Worm (Caenorhabditis elegans) whole organism, young adult: ENCODE measurements around the gene btb-16.
A peak's percentile ranks its signal among the peaks of the same experiment; 100 is the strongest.

Source experiments
- B0035.1 ChIP-seq: sonication (generic microtip); optimal IDR thresholded peaks from 2 replicates; lab custom pipeline; 2016; ENCODE audit warnings: missing genetic modification characterization, mild to moderate bottlenecking, missing compliant biosample characterization, missing genotype, missing genetic modification reagents
- C17E4.6 ChIP-seq: fragments of 200-800 bp; sonication (Bioruptor generic); IDR thresholded peaks from 2 replicates; pipeline ENCODE4 v1.3.6; 2022; ENCODE audit warnings: missing genetic modification reagents, missing genetic modification characterization, missing compliant biosample characterization
- F10E7.11 ChIP-seq: sonication (generic microtip); optimal IDR thresholded peaks from 2 replicates; lab custom pipeline; 2017; ENCODE audit warnings: mild to moderate bottlenecking, missing genetic modification characterization, moderate library complexity, missing compliant biosample characterization
- F33H1.4 ChIP-seq: fragments of 200-800 bp; sonication (Bioruptor generic); IDR thresholded peaks from 2 replicates; pipeline ENCODE4 v1.3.6; 2022; ENCODE audit warnings: missing genetic modification reagents, missing genetic modification characterization, missing compliant biosample characterization
- F52B5.7 ChIP-seq: sonication (generic microtip); optimal IDR thresholded peaks from 2 replicates; lab custom pipeline; 2016; ENCODE audit warnings: mild to moderate bottlenecking, missing genetic modification characterization, missing compliant biosample characterization
- F57C9.4 ChIP-seq: sonication (generic microtip); optimal IDR thresholded peaks from 2 replicates; lab custom pipeline; 2017; ENCODE audit warnings: mild to moderate bottlenecking, missing genetic modification characterization, missing compliant biosample characterization
- K12H6.12 ChIP-seq: fragments of 200-800 bp; sonication (Bioruptor generic); optimal IDR thresholded peaks from 2 replicates; lab custom pipeline; 2018; ENCODE audit warnings: mild to moderate bottlenecking, missing genetic modification characterization, missing compliant biosample characterization
- Y56A3A.18 ChIP-seq: fragments of 200-800 bp; sonication (Bioruptor generic); IDR thresholded peaks from 2 replicates; pipeline ENCODE4 v1.3.6; 2022; ENCODE audit warnings: missing genetic modification reagents, missing genetic modification characterization, missing compliant biosample characterization
- Y95B8A.8 ChIP-seq: fragments of 200-800 bp; sonication (Bioruptor generic); IDR thresholded peaks from 2 replicates; pipeline ENCODE4 v1.3.6; 2022; ENCODE audit warnings: missing genetic modification reagents, missing genetic modification characterization, missing compliant biosample characterization
- atf-7 ChIP-seq: sonication (generic microtip); optimal IDR thresholded peaks from 2 replicates; lab custom pipeline; 2017; ENCODE audit warnings: mild to moderate bottlenecking, missing genetic modification characterization, missing compliant biosample characterization
- athp-1 ChIP-seq: sonication (generic microtip); optimal IDR thresholded peaks from 2 replicates; lab custom pipeline; 2017; ENCODE audit warnings: mild to moderate bottlenecking, missing genetic modification characterization, missing compliant biosample characterization
- bed-1 ChIP-seq: fragments of 200-800 bp; sonication (Bioruptor generic); IDR thresholded peaks from 2 replicates; pipeline ENCODE4 v1.3.6; 2022; ENCODE audit warnings: missing genetic modification reagents, missing genetic modification characterization, missing compliant biosample characterization
- ccch-3 ChIP-seq: fragments of 200-800 bp; sonication (Bioruptor generic); optimal IDR thresholded peaks from 2 replicates; lab custom pipeline; 2018; ENCODE audit warnings: mild to moderate bottlenecking, missing genetic modification characterization, missing compliant biosample characterization
- cebp-2 ChIP-seq: fragments of 200-800 bp; sonication (Bioruptor generic); IDR thresholded peaks from 2 replicates; pipeline ENCODE4 v1.3.6; 2022; ENCODE audit warnings: missing genetic modification characterization, missing compliant biosample characterization
- ceh-58 ChIP-seq: fragments of 200-800 bp; sonication (Bioruptor generic); IDR thresholded peaks from 2 replicates; pipeline ENCODE4 v1.3.6; 2022; ENCODE audit warnings: missing genetic modification characterization, missing compliant biosample characterization
- ceh-91 ChIP-seq: fragments of 200-800 bp; sonication (Bioruptor generic); IDR thresholded peaks from 2 replicates; pipeline ENCODE4 v1.3.6; 2022; ENCODE audit warnings: missing genetic modification reagents, missing genetic modification characterization, missing compliant biosample characterization
- egrh-3 ChIP-seq: fragments of 200-800 bp; sonication (Bioruptor generic); IDR thresholded peaks from 2 replicates; pipeline ENCODE4 v1.3.6; 2022; ENCODE audit warnings: missing genetic modification reagents, missing genetic modification characterization, missing compliant biosample characterization
- fkh-3 ChIP-seq: sonication (generic microtip); optimal IDR thresholded peaks from 2 replicates; lab custom pipeline; 2016; ENCODE audit warnings: mild to moderate bottlenecking, missing genetic modification characterization, missing compliant biosample characterization
- hlh-26 ChIP-seq: fragments of 200-800 bp; sonication (Bioruptor generic); conservative IDR thresholded peaks from 2 replicates; pipeline ENCODE4 v1.3.6; 2022; ENCODE audit warnings: missing genetic modification reagents, missing genetic modification characterization, missing compliant biosample characterization
- hrde-1 ChIP-seq: sonication (generic microtip); optimal IDR thresholded peaks from 2 replicates; lab custom pipeline; 2016; ENCODE audit warnings: missing genetic modification characterization, mild to moderate bottlenecking, missing compliant biosample characterization, moderate library complexity, missing genotype, missing genetic modification reagents, borderline replicate concordance
- let-526 ChIP-seq: fragments of 200-800 bp; sonication (Bioruptor generic); IDR thresholded peaks from 2 replicates; pipeline ENCODE4 v1.3.6; 2022; ENCODE audit warnings: missing genetic modification reagents, missing genetic modification characterization, missing compliant biosample characterization
- lin-54 ChIP-seq: fragments of 200-800 bp; sonication (Bioruptor generic); optimal IDR thresholded peaks from 2 replicates; lab custom pipeline; 2018; ENCODE audit warnings: mild to moderate bottlenecking, missing genetic modification characterization, missing compliant biosample characterization
- lir-1 ChIP-seq: fragments of 200-800 bp; sonication (Bioruptor generic); conservative IDR thresholded peaks from 2 replicates; pipeline ENCODE4 v1.3.6; 2022; ENCODE audit warnings: missing genetic modification reagents, missing genetic modification characterization, missing compliant biosample characterization
- mel-28 ChIP-seq: sonication (generic microtip); optimal IDR thresholded peaks from 2 replicates; lab custom pipeline; 2016; ENCODE audit warnings: borderline replicate concordance, mild to moderate bottlenecking, missing genetic modification characterization, missing compliant biosample characterization
- nfya-1 ChIP-seq: sonication (generic microtip); optimal IDR thresholded peaks from 2 replicates; lab custom pipeline; 2017; ENCODE audit warnings: antibody characterized with exemption, missing compliant biosample characterization, missing genetic modification characterization, borderline replicate concordance; ENCODE audit not compliant: insufficient read depth
- nhr-27 ChIP-seq: fragments of 200-800 bp; sonication (Bioruptor generic); optimal IDR thresholded peaks from 2 replicates; lab custom pipeline; 2018; ENCODE audit warnings: mild to moderate bottlenecking, missing genetic modification characterization, moderate library complexity, missing compliant biosample characterization
- nhr-90 ChIP-seq: sonication (generic microtip); optimal IDR thresholded peaks from 2 replicates; lab custom pipeline; 2016; ENCODE audit warnings: missing genotype, mild to moderate bottlenecking, missing genetic modification characterization, missing compliant biosample characterization
- pha-4 ChIP-seq: fragments of 150-350 bp; sonication (generic microtip); optimal IDR thresholded peaks from 2 replicates; lab custom pipeline; 2014; ENCODE audit warnings: missing biosample characterization, missing genetic modification reagents, missing genetic modification characterization
- rec-8 ChIP-seq, 2 experiments: sonication (generic microtip); optimal IDR thresholded peaks; 2 replicates each; lab custom pipeline; 2016; ENCODE audit warnings: mild to moderate bottlenecking in 2 of 2, missing genetic modification characterization in 2 of 2, missing genetic modification reagents in 2 of 2, missing genotype in 2 of 2, missing biosample characterization in 1 of 2, missing compliant biosample characterization in 1 of 2, moderate library complexity in 1 of 2
- repo-1 ChIP-seq: sonication (generic microtip); optimal IDR thresholded peaks from 2 replicates; lab custom pipeline; 2017; ENCODE audit warnings: mild to moderate bottlenecking, missing genetic modification characterization, missing compliant biosample characterization
- rpc-1 ChIP-seq, 2 experiments: fragments of 150-350 bp in 1 of 2; sonication (generic microtip) in 1 of 2; optimal IDR thresholded peaks; 2 replicates each; lab custom pipeline; 2014 to 2018; ENCODE audit warnings: missing biosample characterization in 1 of 2, missing genetic modification characterization in 1 of 2, missing genetic modification reagents in 1 of 2, missing genotype in 1 of 2
- sea-2 ChIP-seq: fragments of 200-800 bp; sonication (Bioruptor generic); IDR thresholded peaks from 2 replicates; pipeline ENCODE4 v1.3.6; 2022; ENCODE audit warnings: missing genetic modification characterization, missing compliant biosample characterization
- snpc-3.4 ChIP-seq: sonication (generic microtip); optimal IDR thresholded peaks from 2 replicates; lab custom pipeline; 2017; ENCODE audit warnings: missing genetic modification characterization, mild to moderate bottlenecking, missing compliant biosample characterization, antibody characterized with exemption, moderate library complexity, missing genotype, missing genetic modification reagents
- snpc-4 ChIP-seq, 5 experiments: fragments of 150-350 bp in 1 of 5; sonication (generic microtip) in 4 of 5; optimal IDR thresholded peaks; 2 replicates each; lab custom pipeline; 2014 to 2018; ENCODE audit warnings: missing genetic modification characterization in 5 of 5, missing biosample characterization in 3 of 5, antibody characterized with exemption in 2 of 5, mild to moderate bottlenecking in 2 of 5, missing compliant biosample characterization in 2 of 5, missing genotype in 2 of 5, moderate library complexity in 2 of 5, missing genetic modification reagents in 1 of 5
- tbp1 ChIP-seq: fragments of 200-800 bp; sonication (Bioruptor generic); optimal IDR thresholded peaks from 2 replicates; lab custom pipeline; 2018; ENCODE audit warnings: mild to moderate bottlenecking, missing genetic modification characterization, missing compliant biosample characterization
- tbx-9 ChIP-seq: sonication (generic microtip); optimal IDR thresholded peaks from 2 replicates; lab custom pipeline; 2016; ENCODE audit warnings: borderline replicate concordance, missing genetic modification characterization, inconsistent platforms, missing compliant biosample characterization
- zfh-2 ChIP-seq: fragments of 200-800 bp; sonication (Bioruptor generic); conservative IDR thresholded peaks from 2 replicates; pipeline ENCODE4 v1.3.6; 2022; ENCODE audit warnings: missing genetic modification reagents, missing genetic modification characterization, missing compliant biosample characterization
- ztf-26 ChIP-seq: sonication (generic microtip); optimal IDR thresholded peaks from 2 replicates; lab custom pipeline; 2017; ENCODE audit warnings: missing genetic modification characterization, missing compliant biosample characterization
- ztf-3 ChIP-seq: fragments of 200-800 bp; sonication (Bioruptor generic); optimal IDR thresholded peaks from 2 replicates; lab custom pipeline; 2018; ENCODE audit warnings: mild to moderate bottlenecking, missing genetic modification characterization, missing compliant biosample characterization

The btb-16 gene

DNA sequence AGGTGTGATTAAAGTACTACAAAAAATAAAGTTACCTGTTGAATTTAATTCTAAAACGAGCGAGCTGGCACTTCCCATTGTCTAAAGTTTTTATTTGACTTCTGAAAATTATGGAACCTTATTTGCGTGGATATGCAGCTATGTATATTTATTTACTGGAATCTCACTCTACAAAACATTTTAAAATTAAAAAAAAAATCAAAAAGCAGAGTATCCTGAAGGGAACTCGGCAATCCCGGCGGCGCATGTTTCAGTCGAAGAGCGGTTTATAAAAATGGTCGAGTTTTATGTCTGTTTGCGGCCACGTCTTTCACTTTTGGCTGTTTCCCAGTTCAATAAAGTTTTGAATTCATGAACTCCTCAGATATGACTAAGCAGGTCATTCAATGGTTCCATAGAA lies 40.4 kb downstream of the btb-16 start, which contains the start of gene F14D2.19:
F14D2.19 (minus strand) TSS at position 101 of the 400 bp plus-strand sequence.
- TF ChIP-seq repo-1 (tag; lab: Kevin White, UChicago), result no peak
- no peak for TF ChIP-seq snpc-3.4 (tag; lab: Kevin White, UChicago)
- no peak for TF ChIP-seq atf-7
- TF ChIP-seq hlh-26, result no peak
- TF ChIP-seq hrde-1 (tag; lab: Kevin White, UChicago), result no peak

DNA sequence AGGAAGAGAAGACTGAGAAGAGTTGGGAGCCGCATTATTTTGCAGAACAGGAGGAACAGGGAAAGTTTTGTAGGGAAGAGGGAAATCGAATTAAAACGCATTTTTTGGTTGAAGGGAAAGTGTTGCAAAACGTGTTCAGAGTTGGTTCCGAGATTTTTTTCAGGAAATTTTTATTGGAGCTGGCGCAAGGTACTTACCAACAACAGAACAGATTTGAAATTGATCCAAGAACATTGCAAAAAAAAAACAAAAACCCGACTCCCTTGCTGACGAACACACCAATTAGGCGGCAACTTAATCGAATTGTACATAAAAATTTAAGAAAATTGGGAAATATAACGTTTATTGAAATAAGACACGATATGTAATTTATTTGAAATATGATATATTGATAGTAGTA lies 41.9 kb downstream of the btb-16 start, which contains the start of gene F14D2.7:
F14D2.7 (minus strand) TSS at position 101 of the 400 bp plus-strand sequence.
- TF ChIP-seq athp-1, result no peak
- TF ChIP-seq K12H6.12, result no peak
- TF ChIP-seq rec-8 (tag; optimal IDR thresholded peaks at IDR 0.05; lab: Kevin White, UChicago), result no peak
- no peak for TF ChIP-seq tbp1 (GFP tag; lab: Kevin White, UChicago)
- no peak for TF ChIP-seq pha-4 (tag; lab: Kevin White, UChicago)
- TF ChIP-seq ceh-58 (GFP tag; lab: Robert Waterston, UW), result no peak
- TF ChIP-seq bed-1, result no peak
- TF ChIP-seq F33H1.4, result no peak
- TF ChIP-seq nhr-90, result no peak
- TF ChIP-seq ztf-3, result no peak
- TF ChIP-seq nhr-27 (tag; lab: Kevin White, UChicago), result no peak

DNA sequence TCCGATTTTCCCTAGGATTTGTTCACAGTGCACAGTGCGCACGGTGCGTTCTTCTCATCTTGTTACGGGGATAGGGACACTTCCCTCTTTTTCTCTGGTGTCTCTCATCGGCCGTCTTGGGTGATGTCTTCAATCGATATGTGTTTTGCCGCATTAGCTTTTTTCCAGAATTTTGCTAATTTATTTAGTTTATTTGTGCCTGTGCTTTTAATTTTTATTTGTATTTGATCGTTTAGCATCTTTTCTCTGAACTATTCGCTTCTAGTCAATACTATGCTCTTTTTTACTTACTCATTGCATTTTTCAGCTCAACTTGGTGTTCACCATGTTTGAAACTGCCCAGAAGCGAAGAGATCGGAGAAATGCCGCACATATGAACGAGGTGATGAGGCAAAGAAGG lies 43.6 kb downstream of the btb-16 start, which contains the start of gene F14D2.5:
F14D2.5 (plus strand) TSS at position 301 of the 400 bp plus-strand sequence.
- TF ChIP-seq ceh-91 (GFP tag; lab: Robert Waterston, UW), result no peak
- no peak for TF ChIP-seq nfya-1 (tag; lab: Kevin White, UChicago)
- TF ChIP-seq snpc-4 (GFP tag; optimal IDR thresholded peaks at IDR 0.05; lab: Kevin White, UChicago), result no peak
- no peak for TF ChIP-seq snpc-4 (tag; optimal IDR thresholded peaks at IDR 0.05; lab: Kevin White, UChicago)
- no peak for TF ChIP-seq F57C9.4 (tag; lab: Kevin White, UChicago)
- TF ChIP-seq ztf-26, result no peak
- no peak for TF ChIP-seq mel-28 (tag; lab: Kevin White, UChicago)
- TF ChIP-seq egrh-3 (GFP tag; lab: Robert Waterston, UW), result no peak
- no peak for TF ChIP-seq rpc-1 (optimal IDR thresholded peaks at IDR 0.05; lab: Kevin White, UChicago)
- no peak for TF ChIP-seq rpc-1 (tag; optimal IDR thresholded peaks at IDR 0.05; lab: Kevin White, UChicago)
- no peak for TF ChIP-seq ccch-3 (GFP tag; lab: Kevin White, UChicago)
- TF ChIP-seq lin-54 (GFP tag; lab: Kevin White, UChicago), result no peak

DNA sequence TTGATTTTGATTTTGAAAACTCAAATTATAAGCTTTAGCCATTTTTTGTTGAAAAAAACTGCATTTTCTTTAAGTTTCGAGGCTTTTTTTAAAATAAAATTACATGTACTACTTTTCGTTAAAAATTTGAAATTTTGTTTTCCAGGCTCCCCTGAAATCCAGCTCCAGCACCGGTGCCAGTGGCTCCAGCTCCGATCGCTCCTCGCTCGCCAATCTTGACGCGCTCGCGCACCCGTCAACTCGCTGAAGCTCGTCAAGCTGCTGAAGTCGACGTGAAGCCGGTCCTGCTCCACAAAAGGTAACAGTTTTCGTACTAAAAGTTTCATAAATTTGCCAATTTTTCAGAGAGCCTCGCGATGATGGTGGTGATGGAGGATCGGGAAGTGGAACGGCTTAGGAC lies 44.1 kb downstream of the btb-16 start:
- TF ChIP-seq Y95B8A.8 (GFP tag; lab: Robert Waterston, UW), result 0 out of 2 replicates have a peak, but pooled peaks have one; percentile 18
- TF ChIP-seq B0035.1, result no peak
- TF ChIP-seq Y56A3A.18, result no peak
- TF ChIP-seq cebp-2 (GFP tag; lab: Robert Waterston, UW), result no peak
- TF ChIP-seq rec-8 (tag; optimal IDR thresholded peaks at IDR 0.05; lab: Kevin White, UChicago), result no peak
- no peak for TF ChIP-seq sea-2 (GFP tag; lab: Robert Waterston, UW)
- TF ChIP-seq F52B5.7 (tag; lab: Kevin White, UChicago), result no peak
- no peak for TF ChIP-seq ceh-58 (GFP tag; lab: Robert Waterston, UW)
- TF ChIP-seq lir-1, result no peak
- no peak for TF ChIP-seq let-526 (GFP tag; lab: Robert Waterston, UW)
- no peak for TF ChIP-seq F57C9.4 (tag; lab: Kevin White, UChicago)
- no peak for TF ChIP-seq C17E4.6 (GFP tag; lab: Robert Waterston, UW)
- TF ChIP-seq tbx-9 (tag; lab: Kevin White, UChicago), result no peak
- no peak for TF ChIP-seq F10E7.11 (tag; lab: Kevin White, UChicago)
- peak; percentile 73 for TF ChIP-seq egrh-3 (GFP tag; lab: Robert Waterston, UW)
- peak; percentile 72 for TF ChIP-seq zfh-2
- no peak for TF ChIP-seq fkh-3 (tag; lab: Kevin White, UChicago)
